Worm (Caenorhabditis elegans): ENCODE results near the gene F40A3.7.

DNA sequence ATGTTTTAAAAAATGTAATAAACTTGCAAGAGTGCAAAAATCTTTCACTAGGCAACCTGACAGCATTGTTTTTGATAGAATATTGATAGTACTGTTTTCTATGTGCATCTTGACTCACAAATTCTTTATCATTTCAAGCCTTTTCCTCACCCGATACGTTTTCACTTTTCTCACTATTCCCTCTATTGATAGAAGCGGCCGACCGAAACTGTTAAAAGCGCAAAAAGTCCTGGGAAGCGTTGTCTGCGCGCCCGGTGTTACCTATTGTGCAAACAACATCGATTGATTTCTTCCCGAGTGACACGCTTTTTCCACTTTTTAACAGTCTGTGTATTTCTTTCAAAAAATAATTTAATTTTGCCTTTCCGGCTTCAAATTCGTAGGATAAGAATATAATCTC lies 11.6 kb downstream of the F40A3.7 start:
- no peak for TF ChIP-seq tbx-2 (tag; optimal IDR thresholded peaks at IDR 0.05)
- TF ChIP-seq ceh-31 (tag; optimal IDR thresholded peaks at IDR 0.05): no peak
- TF ChIP-seq pha-4 (tag; optimal IDR thresholded peaks at IDR 0.05): no peak
- TF ChIP-seq pax-1 (tag; optimal IDR thresholded peaks at IDR 0.05): no peak
- no peak for TF ChIP-seq lin-11 (tag; optimal IDR thresholded peaks at IDR 0.05)
- no peak for TF ChIP-seq ama-1 (optimal IDR thresholded peaks at IDR 0.05)
- TF ChIP-seq elt-2 (tag; optimal IDR thresholded peaks at IDR 0.05): no peak

Measured in whole organism, late embryonic.